ENCODE assay signal across 1 fruit fly cellular context in the genomic region with DNA sequence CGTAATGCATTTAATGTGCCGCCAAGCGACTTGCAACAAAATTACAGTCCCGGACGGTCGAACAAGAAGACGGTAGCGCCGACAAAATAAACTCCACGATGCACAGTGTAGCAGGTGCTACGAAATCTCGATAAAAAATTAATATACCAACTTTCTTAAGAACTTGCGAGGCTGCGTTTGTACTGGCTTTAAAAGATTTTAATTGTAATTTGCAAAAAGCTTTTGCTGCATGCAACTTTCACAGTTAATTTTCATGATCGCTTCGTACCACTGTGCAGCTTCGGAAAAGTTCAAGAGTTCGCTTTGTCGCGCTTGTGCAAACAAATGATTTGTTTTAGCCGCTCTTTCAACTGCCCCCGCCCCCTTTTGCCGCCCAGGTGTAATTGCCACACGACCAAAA.
TF ChIP-seq lines count a peak whose summit lies in the region.

No protein-coding gene starts in this region.

TF ChIP-seq in whole organism, embryonic, 481 proteins besides CTCF, POLR2A, EP300 and RAD21 (continued from another document and continues in another):
- TF ChIP-seq CG6175 (GFP tag; IDR thresholded peaks at IDR 0.05; lab: Robert Waterston, UW) (no peak), vfl (GFP tag; optimal IDR thresholded peaks at IDR 0.05; lab: Kevin White, UChicago) (no peak), Elba2 (GFP tag; optimal IDR thresholded peaks at IDR 0.05; lab: Kevin White, UChicago) (no peak), CG4617 (GFP tag; optimal IDR thresholded peaks at IDR 0.05; lab: Kevin White, UChicago; ENCODE audit: borderline replicate concordance) (no peak), Max (GFP tag; optimal IDR thresholded peaks at IDR 0.05; lab: Kevin White, UChicago) (peak; percentile 62), Fer3 (tag; optimal IDR thresholded peaks at IDR 0.05; lab: Kevin White, UChicago) (peak; percentile 63), Bdp1 (GFP tag; optimal IDR thresholded peaks at IDR 0.05; lab: Kevin White, UChicago) (peak; percentile 15), nerfin-1 (tag; optimal IDR thresholded peaks at IDR 0.05; lab: Kevin White, UChicago) (peak; percentile 47), ranshi (GFP tag; IDR thresholded peaks at IDR 0.05; lab: Robert Waterston, UW) (peak; percentile 74), sr (GFP tag; IDR thresholded peaks at IDR 0.05; lab: Robert Waterston, UW) (peak; percentile 68; the same call in 2 of the 3 replicates), CG11247 (GFP tag; IDR thresholded peaks at IDR 0.05; lab: Robert Waterston, UW) (peak; percentile 72; the same call in 1 of the 2 replicates), CG4282 (GFP tag; optimal IDR thresholded peaks at IDR 0.05; lab: Kevin White, UChicago) (peak; percentile 21), CHES-1-like (GFP tag; optimal IDR thresholded peaks at IDR 0.05; lab: Kevin White, UChicago) (no peak), amos (GFP tag; IDR thresholded peaks at IDR 0.05; lab: Robert Waterston, UW; ENCODE audit: partially characterized antibody) (no peak), ERR (GFP tag; optimal IDR thresholded peaks at IDR 0.05; lab: Kevin White, UChicago) (peak; percentile 31), sens-2 (GFP tag; IDR thresholded peaks at IDR 0.05; lab: Robert Waterston, UW) (peak; percentile 73), Ssrp (tag; optimal IDR thresholded peaks at IDR 0.05; lab: Kevin White, UChicago) (peak; percentile 64), CG1792 (GFP tag; optimal IDR thresholded peaks at IDR 0.05; lab: Kevin White, UChicago) (peak; percentile 11), Opbp (GFP tag; IDR thresholded peaks at IDR 0.05; lab: Robert Waterston, UW; ENCODE audit: partially characterized antibody) (no peak), Doc2 (GFP tag; IDR thresholded peaks at IDR 0.05; lab: Robert Waterston, UW) (no peak), pnt (GFP tag; optimal IDR thresholded peaks at IDR 0.05; lab: Kevin White, UChicago) (peak; percentile 56), Jarid2 (GFP tag; optimal IDR thresholded peaks at IDR 0.05; lab: Kevin White, UChicago) (no peak), CG7786 (GFP tag; optimal IDR thresholded peaks at IDR 0.05; lab: Kevin White, UChicago) (peak; percentile 51), CG10274 (GFP tag; optimal IDR thresholded peaks at IDR 0.05; lab: Kevin White, UChicago) (peak; percentile 23), usp (GFP tag; optimal IDR thresholded peaks at IDR 0.05; lab: Kevin White, UChicago) (no peak), crp (GFP tag; optimal IDR thresholded peaks at IDR 0.05; lab: Kevin White, UChicago) (no peak), CG2129 (GFP tag; IDR thresholded peaks at IDR 0.05; lab: Robert Waterston, UW; ENCODE audit: partially characterized antibody) (no peak), CG13287 (GFP tag; IDR thresholded peaks at IDR 0.05; lab: Robert Waterston, UW; ENCODE audit: partially characterized antibody) (no peak), Ada2b (GFP tag; IDR thresholded peaks at IDR 0.05; lab: Robert Waterston, UW) (peak; percentile 86), CG31224 (GFP tag; IDR thresholded peaks at IDR 0.05; lab: Robert Waterston, UW) (0 out of 2 replicates have a peak, but pooled peaks have one; percentile 44), CG31365 (tag; optimal IDR thresholded peaks at IDR 0.05; lab: Kevin White, UChicago) (peak; percentile 7), abd-A (tag; optimal IDR thresholded peaks at IDR 0.05; lab: Kevin White, UChicago) (no peak), Dip2 (GFP tag; IDR thresholded peaks at IDR 0.05; lab: Robert Waterston, UW) (0 out of 2 replicates have a peak, but pooled peaks have one; percentile 13), H2.0 (GFP tag; IDR thresholded peaks at IDR 0.05; lab: Robert Waterston, UW) (peak; percentile 80), Lhr (GFP tag; optimal IDR thresholded peaks at IDR 0.05; lab: Kevin White, UChicago) (peak; percentile 7), CG3847 (GFP tag; IDR thresholded peaks at IDR 0.05; lab: Robert Waterston, UW) (peak; percentile 42; the same call in 1 of the 2 replicates), CG8089 (GFP tag; optimal IDR thresholded peaks at IDR 0.05; lab: Kevin White, UChicago) (peak; percentile 61), Dip3 (GFP tag; optimal IDR thresholded peaks at IDR 0.05; lab: Kevin White, UChicago) (peak; percentile 6), Mad (GFP tag; optimal IDR thresholded peaks at IDR 0.05; lab: Kevin White, UChicago) (peak; percentile 51), jigr1 (GFP tag; IDR thresholded peaks at IDR 0.05; lab: Robert Waterston, UW) (0 out of 3 replicates have a peak, but pooled peaks have one; percentile 47), zen (tag; optimal IDR thresholded peaks at IDR 0.05; lab: Kevin White, UChicago) (peak; percentile 19), CG12071 (GFP tag; optimal IDR thresholded peaks at IDR 0.05; lab: Kevin White, UChicago) (peak; percentile 61), Myb (GFP tag; optimal IDR thresholded peaks at IDR 0.05; lab: Kevin White, UChicago) (peak; percentile 28), Tbp (GFP tag; optimal IDR thresholded peaks at IDR 0.05; lab: Kevin White, UChicago) (no peak), Hr78 (GFP tag; optimal IDR thresholded peaks at IDR 0.05; lab: Kevin White, UChicago) (peak in 1 of 2 experiments; percentile 85), phol (tag; optimal IDR thresholded peaks at IDR 0.05; lab: Kevin White, UChicago) (peak; percentile 73), Oaz (GFP tag; IDR thresholded peaks at IDR 0.05; lab: Robert Waterston, UW) (peak; percentile 62), CG3726 (GFP tag; IDR thresholded peaks at IDR 0.05; lab: Robert Waterston, UW) (peak; percentile 74; the same call in 2 of the 3 replicates), eyg (GFP tag; optimal IDR thresholded peaks at IDR 0.05; lab: Kevin White, UChicago) (no peak), danr (GFP tag; IDR thresholded peaks at IDR 0.05; lab: Robert Waterston, UW) (peak; percentile 45; the same call in 1 of the 2 replicates), CG8765 (GFP tag; IDR thresholded peaks at IDR 0.05; lab: Robert Waterston, UW) (no peak), Xbp1 (GFP tag; optimal IDR thresholded peaks at IDR 0.05; lab: Kevin White, UChicago) (peak; percentile 79), schlank (tag; optimal IDR thresholded peaks at IDR 0.05; lab: Kevin White, UChicago) (no peak), CG6683 (GFP tag; optimal IDR thresholded peaks at IDR 0.05; lab: Kevin White, UChicago) (no peak), CG1832 (GFP tag; optimal IDR thresholded peaks at IDR 0.05; lab: Kevin White, UChicago) (no peak), MESR4 (GFP tag; optimal IDR thresholded peaks at IDR 0.05; lab: Kevin White, UChicago) (no peak), Sry-β (GFP tag; optimal IDR thresholded peaks at IDR 0.05; lab: Kevin White, UChicago) (no peak), zfh2 (GFP tag; optimal IDR thresholded peaks at IDR 0.05; lab: Kevin White, UChicago) (peak; percentile 39), Atf3 (GFP tag; optimal IDR thresholded peaks at IDR 0.05; lab: Kevin White, UChicago) (peak; percentile 35), ATbp (GFP tag; optimal IDR thresholded peaks at IDR 0.05; lab: Kevin White, UChicago) (peak; percentile 77), CG1602 (GFP tag; optimal IDR thresholded peaks at IDR 0.05; lab: Kevin White, UChicago) (peak; percentile 64), CG1024 (GFP tag; IDR thresholded peaks at IDR 0.05; lab: Robert Waterston, UW) (peak; percentile 65), Rfx (GFP tag; IDR thresholded peaks at IDR 0.05; lab: Robert Waterston, UW) (peak; percentile 73), tll (GFP tag; optimal IDR thresholded peaks at IDR 0.05; lab: Kevin White, UChicago) (no peak), ham (GFP tag; IDR thresholded peaks at IDR 0.05; lab: Robert Waterston, UW) (no peak), Dad (GFP tag; optimal IDR thresholded peaks at IDR 0.05; lab: Kevin White, UChicago) (peak; percentile 64), grau (tag; optimal IDR thresholded peaks at IDR 0.05; lab: Kevin White, UChicago) (peak; percentile 61), tgo (GFP tag; IDR thresholded peaks at IDR 0.05; lab: Robert Waterston, UW) (peak; percentile 73), wdn (GFP tag; IDR thresholded peaks at IDR 0.05; lab: Robert Waterston, UW) (peak; percentile 71), crol (GFP tag; IDR thresholded peaks at IDR 0.05; lab: Robert Waterston, UW) (no peak), odd (GFP tag; optimal IDR thresholded peaks at IDR 0.05; lab: Kevin White, UChicago) (peak; percentile 69), CG2202 (tag; optimal IDR thresholded peaks at IDR 0.05; lab: Kevin White, UChicago) (peak; percentile 8), toy (GFP tag; IDR thresholded peaks at IDR 0.05; lab: Robert Waterston, UW) (no peak), gcm (GFP tag; optimal IDR thresholded peaks at IDR 0.05; lab: Kevin White, UChicago) (peak; percentile 46), ase (GFP tag; IDR thresholded peaks at IDR 0.05; lab: Robert Waterston, UW) (peak; percentile 78), ftz-f1 (GFP tag; optimal IDR thresholded peaks at IDR 0.05; lab: Kevin White, UChicago) (no peak), CG4820 (GFP tag; optimal IDR thresholded peaks at IDR 0.05; lab: Kevin White, UChicago) (peak; percentile 72), CG10321 (GFP tag; IDR thresholded peaks at IDR 0.05; lab: Robert Waterston, UW) (peak; percentile 50; the same call in 1 of the 2 replicates), Camta (GFP tag; optimal IDR thresholded peaks at IDR 0.05; lab: Kevin White, UChicago) (peak; percentile 62), tio (GFP tag; optimal IDR thresholded peaks at IDR 0.05; lab: Kevin White, UChicago) (peak; percentile 56), gsb-n (tag; optimal IDR thresholded peaks at IDR 0.05; lab: Kevin White, UChicago) (peak; percentile 53), Hr3 (GFP tag; optimal IDR thresholded peaks at IDR 0.05; lab: Kevin White, UChicago) (peak; percentile 49), D19A (tag; optimal IDR thresholded peaks at IDR 0.05; lab: Kevin White, UChicago) (peak; percentile 59), so (GFP tag; IDR thresholded peaks at IDR 0.05; lab: Robert Waterston, UW) (peak; percentile 81), Dfd (GFP tag; optimal IDR thresholded peaks at IDR 0.05; lab: Kevin White, UChicago) (no peak), CG7556 (GFP tag; optimal IDR thresholded peaks at IDR 0.05; lab: Kevin White, UChicago) (peak; percentile 57), peb (GFP tag; IDR thresholded peaks at IDR 0.05; lab: Robert Waterston, UW) (peak; percentile 63), ro (GFP tag; IDR thresholded peaks at IDR 0.05; lab: Robert Waterston, UW) (peak; percentile 42; the same call in 1 of the 2 replicates), Hmr (GFP tag; optimal IDR thresholded peaks at IDR 0.05; lab: Kevin White, UChicago) (peak; percentile 62), PHDP (tag; optimal IDR thresholded peaks at IDR 0.05; lab: Kevin White, UChicago) (peak; percentile 69), CG34224 (GFP tag; IDR thresholded peaks at IDR 0.05; lab: Robert Waterston, UW; ENCODE audit: partially characterized antibody) (no peak), sd (tag; optimal IDR thresholded peaks at IDR 0.05; lab: Kevin White, UChicago) (no peak), CG8281 (tag; optimal IDR thresholded peaks at IDR 0.05; lab: Kevin White, UChicago) (peak; percentile 32), CG18476 (GFP tag; optimal IDR thresholded peaks at IDR 0.05; lab: Kevin White, UChicago) (peak; percentile 12), Lim3 (GFP tag; IDR thresholded peaks at IDR 0.05; lab: Robert Waterston, UW) (peak; percentile 51), CG14860 (GFP tag; IDR thresholded peaks at IDR 0.05; lab: Robert Waterston, UW; ENCODE audit: partially characterized antibody) (peak; percentile 37; the same call in 1 of the 3 replicates), Hand (GFP tag; optimal IDR thresholded peaks at IDR 0.05; lab: Kevin White, UChicago) (peak; percentile 36), Stat92E (GFP tag; optimal IDR thresholded peaks at IDR 0.05; lab: Kevin White, UChicago) (no peak), tna (GFP tag; IDR thresholded peaks at IDR 0.05; lab: Robert Waterston, UW; ENCODE audit: partially characterized antibody) (no peak), gt (GFP tag; IDR thresholded peaks at IDR 0.05; lab: Robert Waterston, UW) (no peak), lab (GFP tag; optimal IDR thresholded peaks at IDR 0.05; lab: Kevin White, UChicago) (peak; percentile 85), Hsf (GFP tag; optimal IDR thresholded peaks at IDR 0.05; lab: Kevin White, UChicago) (peak; percentile 75), CG6813 (GFP tag; optimal IDR thresholded peaks at IDR 0.05; lab: Kevin White, UChicago) (peak; percentile 48), CG14050 (GFP tag; IDR thresholded peaks at IDR 0.05; lab: Robert Waterston, UW) (peak; percentile 59; the same call in 2 of the 3 replicates), da (GFP tag; optimal IDR thresholded peaks at IDR 0.05; lab: Kevin White, UChicago) (no peak), wek (GFP tag; optimal IDR thresholded peaks at IDR 0.05; lab: Kevin White, UChicago) (no peak), gce (GFP tag; IDR thresholded peaks at IDR 0.05; lab: Robert Waterston, UW) (peak; percentile 83), dimm (GFP tag; IDR thresholded peaks at IDR 0.05; lab: Robert Waterston, UW) (peak; percentile 65), jing (GFP tag; optimal IDR thresholded peaks at IDR 0.05; lab: Kevin White, UChicago) (peak; percentile 62), sens (GFP tag; lab: Kevin White, UChicago) (peak; percentile 98), pb (GFP tag; optimal IDR thresholded peaks at IDR 0.05; lab: Kevin White, UChicago) (no peak), ab (GFP tag; optimal IDR thresholded peaks at IDR 0.05; lab: Kevin White, UChicago) (peak; percentile 32), Kr (GFP tag; optimal IDR thresholded peaks at IDR 0.05; lab: Kevin White, UChicago) (no peak), CG10462 (GFP tag; optimal IDR thresholded peaks at IDR 0.05; lab: Kevin White, UChicago) (peak; percentile 50), lmd (GFP tag; IDR thresholded peaks at IDR 0.05; lab: Robert Waterston, UW) (peak; percentile 78), CG4730 (GFP tag; IDR thresholded peaks at IDR 0.05; lab: Robert Waterston, UW) (peak; percentile 71), CG6765 (GFP tag; optimal IDR thresholded peaks at IDR 0.05; lab: Kevin White, UChicago) (no peak), CG5180 (GFP tag; optimal IDR thresholded peaks at IDR 0.05; lab: Kevin White, UChicago) (peak; percentile 38), kah (GFP tag; optimal IDR thresholded peaks at IDR 0.05; lab: Kevin White, UChicago) (peak; percentile 44), HmgZ (tag; optimal IDR thresholded peaks at IDR 0.05; lab: Kevin White, UChicago) (peak; percentile 28), CG30403 (GFP tag; optimal IDR thresholded peaks at IDR 0.05; lab: Kevin White, UChicago) (peak; percentile 72), CG15073 (GFP tag; optimal IDR thresholded peaks at IDR 0.05; lab: Kevin White, UChicago) (no peak), run (tag; optimal IDR thresholded peaks at IDR 0.05; lab: Kevin White, UChicago) (peak; percentile 33), CG2116 (GFP tag; optimal IDR thresholded peaks at IDR 0.05; lab: Kevin White, UChicago) (peak; percentile 10), mam (GFP tag; optimal IDR thresholded peaks at IDR 0.05; lab: Kevin White, UChicago) (peak; percentile 69), exex (tag; optimal IDR thresholded peaks at IDR 0.05; lab: Kevin White, UChicago) (no peak)
